Worm (Caenorhabditis elegans): Measurements from ENCODE around the gene C01G10.7.

ce11 chrV:15058423-15058822 lies 27.1 kb upstream of the C01G10.7 start:
- TF ChIP-seq nhr-85 (tag) (peak; percentile 34), lir-3 (tag; optimal IDR thresholded peaks at IDR 0.05; ENCODE audit: poor library complexity) (no peak), aha-1 (tag; optimal IDR thresholded peaks at IDR 0.05) (no peak), mab-9 (GFP tag; IDR thresholded peaks at IDR 0.05) (no peak), ztf-11 (tag; optimal IDR thresholded peaks at IDR 0.05) (no peak), unc-86 (tag; optimal IDR thresholded peaks at IDR 0.05) (no peak), snpc-4 (tag; optimal IDR thresholded peaks at IDR 0.05) (no peak), tlp-1 (tag; optimal IDR thresholded peaks at IDR 0.05) (no peak), unc-130 (tag; optimal IDR thresholded peaks at IDR 0.05) (no peak), nhr-90 (tag; optimal IDR thresholded peaks at IDR 0.05; ENCODE audit: poor library complexity) (no peak), pax-3 (tag; optimal IDR thresholded peaks at IDR 0.05) (no peak), tbx-2 (tag; optimal IDR thresholded peaks at IDR 0.05) (no peak), unc-62 (GFP tag; optimal IDR thresholded peaks at IDR 0.05) (no peak)

Data from whole organism, L1 larva.